Worm (Caenorhabditis elegans): ENCODE results near the gene C18H2.5.

C18H2.5 gene

ce11 chrIII:7694274-7694673, at the start of gene C18H2.5:
TSS of gene C18H2.5 (minus strand) at chrIII:7694374.
- TF ChIP-seq tra-4 (tag; optimal IDR thresholded peaks at IDR 0.05) (no peak), hnd-1 (tag; optimal IDR thresholded peaks at IDR 0.05) (no peak), ets-7 (tag; optimal IDR thresholded peaks at IDR 0.05) (no peak), sea-1 (GFP tag; conservative IDR thresholded peaks at IDR 0.05) (no peak), tbx-37 (GFP tag; conservative IDR thresholded peaks at IDR 0.05) (no peak), ceh-36 (tag; optimal IDR thresholded peaks at IDR 0.05) (no peak), B0310.2 (tag; optimal IDR thresholded peaks at IDR 0.05) (no peak), hmg-4 (GFP tag; optimal IDR thresholded peaks at IDR 0.05) (no peak), pes-1 (GFP tag; IDR thresholded peaks at IDR 0.05) (no peak), tbx-11 (GFP tag; IDR thresholded peaks at IDR 0.05) (no peak), ceh-13 (GFP tag; optimal IDR thresholded peaks at IDR 0.05) (no peak), ama-1 (optimal IDR thresholded peaks at IDR 0.05) (no peak)

ce11 chrIII:7743183-7743582, 49.0 kb upstream of the C18H2.5 start:
- no peak for TF ChIP-seq ama-1 (optimal IDR thresholded peaks at IDR 0.05)
- TF ChIP-seq ets-7 (tag; optimal IDR thresholded peaks at IDR 0.05), result no peak
- no peak for TF ChIP-seq tbx-11 (GFP tag; IDR thresholded peaks at IDR 0.05)
- TF ChIP-seq scrt-1 (GFP tag; IDR thresholded peaks at IDR 0.05), result no peak
- TF ChIP-seq flt-1 (GFP tag; IDR thresholded peaks at IDR 0.05), result no peak
- no peak for TF ChIP-seq F13C5.2 (tag; optimal IDR thresholded peaks at IDR 0.05)
- TF ChIP-seq tbx-37 (GFP tag; conservative IDR thresholded peaks at IDR 0.05), result no peak
- no peak for TF ChIP-seq B0310.2 (tag; optimal IDR thresholded peaks at IDR 0.05)
- TF ChIP-seq pes-1 (GFP tag; IDR thresholded peaks at IDR 0.05), result no peak
- no peak for TF ChIP-seq ceh-13 (GFP tag; optimal IDR thresholded peaks at IDR 0.05)
- no peak for TF ChIP-seq hnd-1 (tag; optimal IDR thresholded peaks at IDR 0.05)
- no peak for TF ChIP-seq ceh-36 (tag; optimal IDR thresholded peaks at IDR 0.05)
- TF ChIP-seq tra-4 (tag; optimal IDR thresholded peaks at IDR 0.05), result no peak

ce11 chrIII:7737646-7738258, 43.6 kb upstream of the C18H2.5 start:
- TF ChIP-seq hnd-1 (tag; optimal IDR thresholded peaks at IDR 0.05) (no peak), ets-7 (tag; optimal IDR thresholded peaks at IDR 0.05) (no peak), tbx-11 (GFP tag; IDR thresholded peaks at IDR 0.05) (no peak), F13C5.2 (tag; optimal IDR thresholded peaks at IDR 0.05) (no peak), tra-4 (tag; optimal IDR thresholded peaks at IDR 0.05) (no peak), pes-1 (GFP tag; IDR thresholded peaks at IDR 0.05) (no peak), hmg-4 (GFP tag; optimal IDR thresholded peaks at IDR 0.05) (no peak), hmbx-1 (tag; optimal IDR thresholded peaks at IDR 0.05) (no peak), ama-1 (optimal IDR thresholded peaks at IDR 0.05) (no peak)

- TF ChIP-seq aly-1 (tag; optimal IDR thresholded peaks at IDR 0.05) (no peak), ama-1 (optimal IDR thresholded peaks at IDR 0.05) (peak; percentile 60), tbx-37 (GFP tag; conservative IDR thresholded peaks at IDR 0.05) (no peak), ets-7 (tag; optimal IDR thresholded peaks at IDR 0.05) (no peak), tra-4 (tag; optimal IDR thresholded peaks at IDR 0.05) (no peak), ceh-13 (GFP tag; optimal IDR thresholded peaks at IDR 0.05) (no peak), pes-1 (GFP tag; IDR thresholded peaks at IDR 0.05) (no peak), sea-1 (GFP tag; conservative IDR thresholded peaks at IDR 0.05) (no peak), hmbx-1 (tag; optimal IDR thresholded peaks at IDR 0.05) (no peak), tbx-11 (GFP tag; IDR thresholded peaks at IDR 0.05) (no peak), B0310.2 (tag; optimal IDR thresholded peaks at IDR 0.05) (peak; percentile 47), scrt-1 (GFP tag; IDR thresholded peaks at IDR 0.05) (no peak), ceh-36 (tag; optimal IDR thresholded peaks at IDR 0.05) (no peak)
These were observed 42.6 kb upstream of the C18H2.5 start for ce11 chrIII:7736806-7737205.

- TF ChIP-seq ama-1 (optimal IDR thresholded peaks at IDR 0.05) (no peak), tbx-11 (GFP tag; IDR thresholded peaks at IDR 0.05) (no peak), flt-1 (GFP tag; IDR thresholded peaks at IDR 0.05) (no peak), ets-7 (tag; optimal IDR thresholded peaks at IDR 0.05) (no peak), ceh-36 (tag; optimal IDR thresholded peaks at IDR 0.05) (no peak), tra-4 (tag; optimal IDR thresholded peaks at IDR 0.05) (no peak), aly-1 (tag; optimal IDR thresholded peaks at IDR 0.05) (no peak), sea-1 (GFP tag; conservative IDR thresholded peaks at IDR 0.05) (no peak), hmg-4 (GFP tag; optimal IDR thresholded peaks at IDR 0.05) (no peak), hmbx-1 (tag; optimal IDR thresholded peaks at IDR 0.05) (no peak), B0310.2 (tag; optimal IDR thresholded peaks at IDR 0.05) (no peak), scrt-1 (GFP tag; IDR thresholded peaks at IDR 0.05) (no peak), tbx-37 (GFP tag; conservative IDR thresholded peaks at IDR 0.05) (no peak)
These were observed 41.8 kb upstream of the C18H2.5 start for ce11 chrIII:7736003-7736402.

ce11 chrIII:7734105-7734504, 39.9 kb upstream of the C18H2.5 start:
- no peak for TF ChIP-seq ama-1 (optimal IDR thresholded peaks at IDR 0.05)
- TF ChIP-seq pes-1 (GFP tag; IDR thresholded peaks at IDR 0.05), result no peak
- TF ChIP-seq scrt-1 (GFP tag; IDR thresholded peaks at IDR 0.05), result no peak
- TF ChIP-seq hmbx-1 (tag; optimal IDR thresholded peaks at IDR 0.05), result no peak
- TF ChIP-seq F13C5.2 (tag; optimal IDR thresholded peaks at IDR 0.05), result no peak
- no peak for TF ChIP-seq hnd-1 (tag; optimal IDR thresholded peaks at IDR 0.05)

- TF ChIP-seq flt-1 (GFP tag; IDR thresholded peaks at IDR 0.05) (no peak), B0310.2 (tag; optimal IDR thresholded peaks at IDR 0.05) (no peak), hmg-4 (GFP tag; optimal IDR thresholded peaks at IDR 0.05) (peak; percentile 38), tra-4 (tag; optimal IDR thresholded peaks at IDR 0.05) (peak; percentile 10), pes-1 (GFP tag; IDR thresholded peaks at IDR 0.05) (no peak), hnd-1 (tag; optimal IDR thresholded peaks at IDR 0.05) (no peak)
These were observed 39.4 kb upstream of the C18H2.5 start for ce11 chrIII:7733563-7733962.

- no peak for TF ChIP-seq tra-4 (tag; optimal IDR thresholded peaks at IDR 0.05)
- no peak for TF ChIP-seq ama-1 (optimal IDR thresholded peaks at IDR 0.05)
- no peak for TF ChIP-seq hnd-1 (tag; optimal IDR thresholded peaks at IDR 0.05)
- TF ChIP-seq hmbx-1 (tag; optimal IDR thresholded peaks at IDR 0.05), result no peak
- TF ChIP-seq sea-1 (GFP tag; conservative IDR thresholded peaks at IDR 0.05), result no peak
- no peak for TF ChIP-seq ceh-13 (GFP tag; optimal IDR thresholded peaks at IDR 0.05)
- no peak for TF ChIP-seq hmg-4 (GFP tag; optimal IDR thresholded peaks at IDR 0.05)
- no peak for TF ChIP-seq F13C5.2 (tag; optimal IDR thresholded peaks at IDR 0.05)
- TF ChIP-seq ets-7 (tag; optimal IDR thresholded peaks at IDR 0.05), result no peak
- TF ChIP-seq aly-1 (tag; optimal IDR thresholded peaks at IDR 0.05), result no peak
- no peak for TF ChIP-seq tbx-37 (GFP tag; conservative IDR thresholded peaks at IDR 0.05)
- TF ChIP-seq ceh-36 (tag; optimal IDR thresholded peaks at IDR 0.05), result no peak
- TF ChIP-seq B0310.2 (tag; optimal IDR thresholded peaks at IDR 0.05), result no peak
- no peak for TF ChIP-seq flt-1 (GFP tag; IDR thresholded peaks at IDR 0.05)
- no peak for TF ChIP-seq tbx-11 (GFP tag; IDR thresholded peaks at IDR 0.05)
- TF ChIP-seq pes-1 (GFP tag; IDR thresholded peaks at IDR 0.05), result no peak
- TF ChIP-seq scrt-1 (GFP tag; IDR thresholded peaks at IDR 0.05), result no peak
These were observed 36.9 kb upstream of the C18H2.5 start for ce11 chrIII:7731085-7731484.
